Worm (Caenorhabditis elegans) whole organism, late embryonic: ENCODE results near the gene otpl-8.

ENCODE experiments used
- dmd-4 ChIP-seq: sonication (generic microtip); optimal IDR thresholded peaks from 2 replicates; lab custom pipeline; 2016; ENCODE audit warnings: borderline replicate concordance, missing genetic modification characterization, missing compliant biosample characterization
- hlh-30 ChIP-seq: sonication (generic microtip); optimal IDR thresholded peaks from 2 replicates; lab custom pipeline; 2017; ENCODE audit warnings: antibody characterized with exemption, missing genetic modification characterization, missing compliant biosample characterization; ENCODE audit not compliant: insufficient read depth
- sdc-2 ChIP-seq: sonication (generic microtip); optimal IDR thresholded peaks from 2 replicates; lab custom pipeline; 2016; ENCODE audit warnings: missing genotype, missing genetic modification characterization, missing compliant biosample characterization
- syd-9 ChIP-seq: sonication (generic microtip); optimal IDR thresholded peaks from 2 replicates; lab custom pipeline; 2016; ENCODE audit warnings: mild to moderate bottlenecking, missing genetic modification characterization, moderate library complexity, missing compliant biosample characterization

DNA sequence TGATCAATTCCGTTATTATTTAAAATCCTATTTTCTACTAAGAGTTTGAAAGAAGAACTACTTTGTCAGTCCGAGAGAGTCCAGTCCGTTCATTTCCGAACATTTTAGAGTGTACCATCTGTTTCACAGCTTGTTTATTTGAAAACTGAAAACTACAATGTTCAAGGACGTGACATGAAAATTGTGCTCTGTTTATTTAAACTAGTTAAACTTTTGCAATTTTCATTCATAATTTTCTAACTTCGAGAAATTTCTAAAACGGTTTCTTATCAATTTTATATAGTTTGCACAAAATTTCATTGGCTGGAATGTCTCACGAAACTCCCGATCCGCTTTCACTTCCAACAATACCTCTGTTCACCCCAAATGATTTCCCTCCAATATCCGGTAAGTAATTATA is 9.7 kb upstream of the otpl-8 start, which contains the start of gene C04B4.1:
- TF ChIP-seq syd-9 (tag; lab: Kevin White, UChicago) (no peak), dmd-4 (no peak), hlh-30 (no peak), sdc-2 (tag; lab: Kevin White, UChicago) (no peak)
